Worm (Caenorhabditis elegans) whole organism, late embryonic: Measurements from ENCODE around the gene cdk-12.

Experiments
- C08G9.2 ChIP-seq: sonication (generic microtip); optimal IDR thresholded peaks from 2 replicates; lab custom pipeline; 2016; ENCODE audit warnings: mild to moderate bottlenecking, missing genetic modification characterization, moderate library complexity, missing compliant biosample characterization
- C38D4.7 ChIP-seq: fragments of 200-800 bp; sonication (Bioruptor generic); optimal IDR thresholded peaks from 2 replicates; lab custom pipeline; 2018; ENCODE audit warnings: mild to moderate bottlenecking, missing genetic modification characterization, moderate library complexity, missing compliant biosample characterization
- F13H6.1 ChIP-seq: sonication (generic microtip); optimal IDR thresholded peaks from 2 replicates; lab custom pipeline; 2016; ENCODE audit warnings: missing genetic modification characterization, missing compliant biosample characterization
- ama-1 ChIP-seq: fragments of 150-350 bp; optimal IDR thresholded peaks from 2 replicates; lab custom pipeline; 2014
- ceh-14 ChIP-seq: sonication (generic microtip); optimal IDR thresholded peaks from 2 replicates; lab custom pipeline; 2016; ENCODE audit warnings: missing genotype, missing genetic modification characterization, missing compliant biosample characterization
- ceh-18 ChIP-seq: sonication (generic microtip); optimal IDR thresholded peaks from 2 replicates; lab custom pipeline; 2016; ENCODE audit warnings: missing genetic modification characterization, missing compliant biosample characterization
- ceh-19 ChIP-seq: fragments of 200-800 bp; sonication (Bioruptor generic); optimal IDR thresholded peaks from 2 replicates; lab custom pipeline; 2018; ENCODE audit warnings: mild to moderate bottlenecking, missing genetic modification characterization, missing compliant biosample characterization
- ceh-24 ChIP-seq: sonication (generic microtip); optimal IDR thresholded peaks from 2 replicates; lab custom pipeline; 2016; ENCODE audit warnings: mild to moderate bottlenecking, missing genetic modification characterization, missing compliant biosample characterization
- ceh-45 ChIP-seq: fragments of 200-800 bp; sonication (Bioruptor generic); IDR thresholded peaks from 2 replicates; pipeline ENCODE4 v1.3.6; 2022; ENCODE audit warnings: missing genetic modification reagents, missing genetic modification characterization, missing compliant biosample characterization
- ceh-48 ChIP-seq: sonication (generic microtip); optimal IDR thresholded peaks from 2 replicates; lab custom pipeline; 2016; ENCODE audit warnings: missing genetic modification characterization, inconsistent platforms, missing compliant biosample characterization
- ceh-6 ChIP-seq: fragments of 200-800 bp; sonication (Bioruptor generic); optimal IDR thresholded peaks from 2 replicates; lab custom pipeline; 2018; ENCODE audit warnings: mild to moderate bottlenecking, missing genetic modification characterization, missing compliant biosample characterization
- che-1 ChIP-seq: sonication (generic microtip); optimal IDR thresholded peaks from 2 replicates; lab custom pipeline; 2016; ENCODE audit warnings: mild to moderate bottlenecking, missing genetic modification characterization, missing compliant biosample characterization
- dmd-4 ChIP-seq: sonication (generic microtip); optimal IDR thresholded peaks from 2 replicates; lab custom pipeline; 2016; ENCODE audit warnings: borderline replicate concordance, missing genetic modification characterization, missing compliant biosample characterization
- dve-1 ChIP-seq: sonication (generic microtip); optimal IDR thresholded peaks from 2 replicates; lab custom pipeline; 2017; ENCODE audit warnings: antibody characterized with exemption, mild to moderate bottlenecking, missing genetic modification characterization, missing compliant biosample characterization
- eyg-1 ChIP-seq: sonication (generic microtip); optimal IDR thresholded peaks from 2 replicates; lab custom pipeline; 2016; ENCODE audit warnings: missing genotype, missing genetic modification characterization, missing compliant biosample characterization
- hlh-15 ChIP-seq: sonication (generic microtip); optimal IDR thresholded peaks from 2 replicates; lab custom pipeline; 2016; ENCODE audit warnings: missing genetic modification characterization, missing compliant biosample characterization
- hlh-30 ChIP-seq: sonication (generic microtip); optimal IDR thresholded peaks from 2 replicates; lab custom pipeline; 2017; ENCODE audit warnings: antibody characterized with exemption, missing genetic modification characterization, missing compliant biosample characterization; ENCODE audit not compliant: insufficient read depth
- hlh-6 ChIP-seq: sonication (generic microtip); optimal IDR thresholded peaks from 2 replicates; lab custom pipeline; 2016; ENCODE audit warnings: missing genotype, missing genetic modification characterization, missing compliant biosample characterization
- madf-2 ChIP-seq: sonication (generic microtip); optimal IDR thresholded peaks from 2 replicates; lab custom pipeline; 2017; ENCODE audit warnings: missing genetic modification characterization, missing compliant biosample characterization
- mec-3 ChIP-seq: sonication (generic microtip); optimal IDR thresholded peaks from 2 replicates; lab custom pipeline; 2016; ENCODE audit warnings: borderline replicate concordance, missing genetic modification characterization, missing compliant biosample characterization
- nfya-1 ChIP-seq: sonication (generic microtip); optimal IDR thresholded peaks from 2 replicates; lab custom pipeline; 2017; ENCODE audit warnings: missing genetic modification characterization, mild to moderate bottlenecking, missing compliant biosample characterization, antibody characterized with exemption, moderate library complexity
- npax-4 ChIP-seq: sonication (generic microtip); optimal IDR thresholded peaks from 2 replicates; lab custom pipeline; 2016; ENCODE audit warnings: missing genetic modification characterization, missing compliant biosample characterization
- odd-2 ChIP-seq: sonication (generic microtip); optimal IDR thresholded peaks from 2 replicates; lab custom pipeline; 2017; ENCODE audit warnings: antibody characterized with exemption, mild to moderate bottlenecking, missing genetic modification characterization, missing compliant biosample characterization
- pqm-1 ChIP-seq: sonication (generic microtip); optimal IDR thresholded peaks from 2 replicates; lab custom pipeline; 2016; ENCODE audit warnings: missing genetic modification characterization, missing compliant biosample characterization
- pros-1 ChIP-seq: fragments of 150-350 bp; optimal IDR thresholded peaks from 2 replicates; lab custom pipeline; 2014; ENCODE audit warnings: missing biosample characterization, missing genetic modification reagents, missing genetic modification characterization
- sdc-2 ChIP-seq: sonication (generic microtip); optimal IDR thresholded peaks from 2 replicates; lab custom pipeline; 2016; ENCODE audit warnings: missing genotype, missing genetic modification characterization, missing compliant biosample characterization
- sox-4 ChIP-seq: sonication (generic microtip); optimal IDR thresholded peaks from 2 replicates; lab custom pipeline; 2017; ENCODE audit warnings: mild to moderate bottlenecking, missing genetic modification characterization, inconsistent platforms, missing compliant biosample characterization
- syd-9 ChIP-seq: sonication (generic microtip); optimal IDR thresholded peaks from 2 replicates; lab custom pipeline; 2016; ENCODE audit warnings: mild to moderate bottlenecking, missing genetic modification characterization, moderate library complexity, missing compliant biosample characterization
- tbx-2 ChIP-seq: sonication (generic microtip); optimal IDR thresholded peaks from 2 replicates; lab custom pipeline; 2016; ENCODE audit warnings: missing genetic modification characterization, missing compliant biosample characterization
- tbx-7 ChIP-seq: sonication (generic microtip); optimal IDR thresholded peaks from 2 replicates; lab custom pipeline; 2016; ENCODE audit warnings: missing genotype, missing genetic modification characterization, missing compliant biosample characterization
- unc-42 ChIP-seq: sonication (generic microtip); optimal IDR thresholded peaks from 2 replicates; lab custom pipeline; 2016; ENCODE audit warnings: missing genotype, missing genetic modification characterization, missing compliant biosample characterization
- unc-55 ChIP-seq: sonication (generic microtip); optimal IDR thresholded peaks from 2 replicates; lab custom pipeline; 2017; ENCODE audit warnings: missing biosample characterization, missing genetic modification reagents, missing genetic modification characterization
- zip-5 ChIP-seq: sonication (generic microtip); optimal IDR thresholded peaks from 2 replicates; lab custom pipeline; 2016; ENCODE audit warnings: missing genetic modification characterization, missing compliant biosample characterization

cdk-12 gene

DNA sequence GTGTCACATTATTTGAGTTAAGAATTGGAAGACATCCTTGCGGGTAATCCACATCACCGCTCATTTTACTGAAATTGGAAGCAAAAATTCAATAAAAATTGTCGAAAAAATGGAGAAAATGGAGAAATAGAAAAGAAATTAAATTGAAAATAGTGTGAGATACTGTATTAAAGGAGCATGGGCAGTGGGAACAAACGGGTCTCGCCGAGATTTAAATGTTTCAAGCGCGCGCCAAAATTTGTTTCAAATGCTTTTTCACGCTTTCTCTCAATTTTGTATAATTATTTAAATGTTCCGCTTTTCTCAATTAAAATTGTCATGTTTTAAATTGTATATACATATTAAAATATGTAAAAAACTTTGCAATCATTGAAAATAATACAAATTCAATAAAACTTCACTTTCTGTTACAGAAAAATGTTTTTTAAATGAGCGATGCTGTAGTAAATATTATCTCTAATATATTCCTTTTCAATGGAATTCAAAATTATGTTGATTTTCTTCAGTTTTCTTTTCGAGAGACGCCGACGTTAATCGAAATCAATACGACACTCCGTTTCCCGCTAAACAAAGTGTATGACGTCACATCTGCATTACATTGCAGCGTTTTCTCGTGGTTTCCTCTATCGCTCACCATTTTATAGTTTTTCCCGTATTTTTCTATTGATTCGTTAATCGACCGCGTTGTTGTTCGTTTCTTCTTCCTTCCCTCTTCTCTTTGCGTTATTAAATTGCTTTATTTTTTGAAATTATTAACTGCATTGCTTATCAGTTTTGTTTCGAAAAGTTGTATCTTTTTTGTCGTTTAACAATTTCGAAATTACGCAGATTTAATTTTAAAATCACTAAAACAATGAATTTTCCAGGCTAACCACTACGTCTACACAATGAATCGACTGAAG lies 19.5 kb upstream of the cdk-12 start, which contains the start of the genes evl-14 and dcn-1 (continued):
- no peak for TF ChIP-seq zip-5 (tag; lab: Kevin White, UChicago)
- no peak for TF ChIP-seq che-1 (tag; lab: Kevin White, UChicago)
- no peak for TF ChIP-seq hlh-15 (tag; lab: Kevin White, UChicago)
- no peak for TF ChIP-seq madf-2 (tag; lab: Kevin White, UChicago)
- no peak for TF ChIP-seq ceh-24 (tag; lab: Kevin White, UChicago)
- TF ChIP-seq hlh-30 (tag; lab: Kevin White, UChicago) = peak; percentile 63
- TF ChIP-seq dve-1 (tag; lab: Kevin White, UChicago) = no peak
- peak; percentile 63 for TF ChIP-seq ceh-48 (tag; lab: Kevin White, UChicago)
- peak; percentile 27 for TF ChIP-seq nfya-1 (tag; lab: Kevin White, UChicago)
- no peak for TF ChIP-seq sdc-2 (tag; lab: Kevin White, UChicago)
- TF ChIP-seq ceh-45 (GFP tag; lab: Robert Waterston, UW) = no peak
- TF ChIP-seq tbx-7 (tag; lab: Kevin White, UChicago) = no peak
- peak; percentile 15 for TF ChIP-seq tbx-2 (tag; lab: Kevin White, UChicago)
- TF ChIP-seq hlh-6 (tag; lab: Kevin White, UChicago) = no peak
- TF ChIP-seq unc-55 (GFP tag; lab: Kevin White, UChicago) = peak; percentile 58
- no peak for TF ChIP-seq unc-42
- no peak for TF ChIP-seq C38D4.7 (GFP tag; lab: Kevin White, UChicago)
- no peak for TF ChIP-seq ceh-19 (GFP tag; lab: Kevin White, UChicago)

DNA sequence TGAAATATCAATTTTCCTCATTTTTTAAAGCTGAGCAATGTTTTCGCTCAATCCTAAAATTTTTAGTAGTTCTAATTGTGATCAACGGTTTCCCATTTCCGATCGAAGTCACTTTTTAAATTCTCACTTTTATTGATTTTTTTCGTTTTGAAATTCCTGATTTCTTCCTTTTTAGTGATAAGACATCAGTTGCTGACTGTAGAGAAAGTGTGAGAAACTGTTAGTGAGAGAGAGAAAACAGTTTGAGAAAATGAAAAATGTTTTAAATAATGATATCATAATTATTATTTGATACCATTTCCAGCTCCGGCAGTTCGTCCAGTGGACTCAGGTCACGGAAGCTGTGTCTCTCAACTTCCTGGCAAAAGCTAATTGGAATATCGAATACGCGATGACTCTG lies 18.3 kb upstream of the cdk-12 start:
- TF ChIP-seq odd-2 (tag; lab: Kevin White, UChicago) (no peak), ceh-18 (tag; lab: Kevin White, UChicago) (no peak), pros-1 (tag; lab: Kevin White, UChicago) (no peak), ceh-14 (tag; lab: Kevin White, UChicago) (no peak), tbx-7 (tag; lab: Kevin White, UChicago) (no peak), npax-4 (no peak), ama-1 (lab: Kevin White, UChicago) (no peak), dmd-4 (tag; lab: Kevin White, UChicago) (no peak), mec-3 (no peak), syd-9 (tag; lab: Kevin White, UChicago) (no peak), C08G9.2 (tag; lab: Kevin White, UChicago) (no peak)

DNA sequence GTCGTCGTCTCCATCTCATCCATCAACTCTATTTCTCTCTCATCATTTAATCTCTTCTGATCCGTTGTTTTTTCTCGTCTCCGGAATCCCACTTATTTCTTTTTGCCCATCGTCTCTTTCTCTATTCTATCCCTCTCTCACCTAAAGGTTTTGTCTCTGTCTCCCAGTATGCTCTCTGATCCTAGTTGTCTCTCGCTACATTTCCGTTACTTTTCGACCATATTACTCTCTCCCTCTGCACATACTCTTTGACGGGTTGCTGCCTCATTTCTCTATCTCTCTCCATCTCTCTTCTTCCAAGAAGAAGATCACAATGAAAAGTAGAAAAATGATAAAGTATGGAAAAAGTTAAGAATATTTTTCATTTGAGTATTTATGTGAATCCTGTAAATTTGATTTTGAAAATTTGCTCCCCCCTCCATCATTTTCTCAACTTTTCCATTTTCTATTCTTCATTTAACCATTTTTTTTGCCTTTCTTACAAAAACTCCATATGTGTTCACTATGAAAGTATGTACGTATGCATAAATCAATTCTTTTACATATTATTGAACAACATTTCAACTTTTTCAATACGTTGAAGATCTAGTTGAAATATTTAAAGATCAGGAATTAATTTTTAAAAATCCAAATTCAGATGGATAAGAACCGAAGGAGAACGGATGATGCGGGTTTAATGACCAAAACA lies 15.6 kb upstream of the cdk-12 start, which contains the start of gene tag-131:
Gene tag-131 (plus strand): TSS at position 638 of the 688 bp plus-strand sequence.
- TF ChIP-seq C08G9.2 (tag; lab: Kevin White, UChicago) (no peak), tbx-2 (tag; lab: Kevin White, UChicago) (peak; percentile 31), ceh-18 (tag; lab: Kevin White, UChicago) (peak; percentile 36), eyg-1 (no peak), ceh-6 (GFP tag; lab: Kevin White, UChicago) (no peak), unc-55 (GFP tag; lab: Kevin White, UChicago) (peak; percentile 81), pros-1 (tag; lab: Kevin White, UChicago) (no peak), nfya-1 (tag; lab: Kevin White, UChicago) (peak; percentile 63), sox-4 (no peak), pqm-1 (tag; lab: Kevin White, UChicago) (no peak), F13H6.1 (no peak)
